Fruit fly (Drosophila melanogaster): ENCODE measurements around the gene SclB.

The SclB gene

DNA sequence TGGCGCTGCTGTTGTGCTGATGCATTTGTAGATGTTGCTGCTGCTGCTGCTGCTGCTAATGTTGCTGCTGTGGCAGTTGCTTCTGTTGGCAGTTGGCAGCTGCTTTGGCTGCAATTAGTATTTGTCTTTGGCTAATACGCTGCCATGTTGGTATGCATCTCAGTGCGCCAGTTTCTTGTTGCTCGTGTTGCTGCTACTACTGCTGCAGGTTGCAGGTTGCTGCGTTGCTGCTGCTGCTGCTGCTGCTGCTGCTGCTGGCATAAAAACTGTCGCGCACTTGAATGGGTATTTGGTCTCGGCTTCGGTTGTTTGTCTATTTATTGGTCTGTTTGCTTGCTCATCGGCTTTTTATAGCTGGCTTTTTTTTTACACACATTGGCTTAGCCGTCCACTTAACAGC is 29.0 kb upstream of the SclB start:
- TF ChIP-seq EcR (GFP tag; optimal IDR thresholded peaks at IDR 0.05) (no peak), Dll (optimal IDR thresholded peaks at IDR 0.05) (no peak), pan (optimal IDR thresholded peaks at IDR 0.05) (no peak), psq (optimal IDR thresholded peaks at IDR 0.05) (no peak), usp (GFP tag; optimal IDR thresholded peaks at IDR 0.05) (no peak), CG8478 (optimal IDR thresholded peaks at IDR 0.05) (no peak)

dm6 chr2L:16815989-16816749 is 21.6 kb upstream of the SclB start, which contains the start of gene mdy:
mdy (plus strand) TSS chr2L:16816660.
- TF ChIP-seq usp (GFP tag; optimal IDR thresholded peaks at IDR 0.05) (no peak), Dll (optimal IDR thresholded peaks at IDR 0.05) (no peak), pan (optimal IDR thresholded peaks at IDR 0.05) (no peak), CG8478 (optimal IDR thresholded peaks at IDR 0.05) (no peak), EcR (GFP tag; optimal IDR thresholded peaks at IDR 0.05) (no peak), psq (optimal IDR thresholded peaks at IDR 0.05) (no peak)

- TF ChIP-seq EcR (GFP tag; optimal IDR thresholded peaks at IDR 0.05) = peak; percentile 49 to 63
- no peak for TF ChIP-seq usp (GFP tag; optimal IDR thresholded peaks at IDR 0.05)
Observed at dm6 chr2L:16816750-16817087, 21.1 kb upstream of the SclB start.

- TF ChIP-seq psq (optimal IDR thresholded peaks at IDR 0.05) (no peak), Dll (optimal IDR thresholded peaks at IDR 0.05) (no peak), usp (GFP tag; optimal IDR thresholded peaks at IDR 0.05) (no peak), CG8478 (optimal IDR thresholded peaks at IDR 0.05) (no peak), EcR (GFP tag; optimal IDR thresholded peaks at IDR 0.05) (no peak), pan (optimal IDR thresholded peaks at IDR 0.05) (no peak)
Observed at dm6 chr2L:16817421-16818101, 20.2 kb upstream of the SclB start.

dm6 chr2L:16818335-16818973 is 19.3 kb upstream of the SclB start:
- no peak for TF ChIP-seq EcR (GFP tag; optimal IDR thresholded peaks at IDR 0.05)
- TF ChIP-seq Dll (optimal IDR thresholded peaks at IDR 0.05) = no peak
- TF ChIP-seq CG8478 (optimal IDR thresholded peaks at IDR 0.05) = no peak
- no peak for TF ChIP-seq psq (optimal IDR thresholded peaks at IDR 0.05)
- no peak for TF ChIP-seq pan (optimal IDR thresholded peaks at IDR 0.05)
- no peak for TF ChIP-seq usp (GFP tag; optimal IDR thresholded peaks at IDR 0.05)

- TF ChIP-seq psq (optimal IDR thresholded peaks at IDR 0.05) (no peak), CG8478 (optimal IDR thresholded peaks at IDR 0.05) (no peak), pan (optimal IDR thresholded peaks at IDR 0.05) (no peak), usp (GFP tag; optimal IDR thresholded peaks at IDR 0.05) (no peak), Dll (optimal IDR thresholded peaks at IDR 0.05) (no peak)
Observed at dm6 chr2L:16819714-16820113, 18.1 kb upstream of the SclB start.

DNA sequence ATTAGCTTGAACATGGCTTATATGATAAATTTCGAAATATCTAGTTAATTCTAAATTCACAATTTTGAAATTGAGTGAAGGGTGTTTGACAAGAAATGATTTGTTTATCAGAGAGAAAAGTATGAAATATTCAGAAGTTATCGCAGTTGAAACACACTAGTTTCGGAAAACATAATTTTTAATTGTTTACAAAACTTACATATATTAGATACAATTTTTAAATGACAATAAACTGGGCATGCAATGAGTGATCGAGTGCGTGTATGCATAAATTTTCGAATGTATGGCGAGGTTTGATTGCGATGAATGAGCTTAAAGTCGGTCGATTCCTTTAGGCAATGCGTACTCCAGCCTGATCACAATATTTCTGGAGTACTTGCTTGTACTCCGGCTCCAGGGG is 16.8 kb upstream of the SclB start, which contains the start of gene CG13280:
TSS of gene CG13280 (minus strand) at position 101 of the 400 bp plus-strand sequence.
- TF ChIP-seq Dll (optimal IDR thresholded peaks at IDR 0.05) = no peak
- TF ChIP-seq pan (optimal IDR thresholded peaks at IDR 0.05) = no peak
- no peak for TF ChIP-seq psq (optimal IDR thresholded peaks at IDR 0.05)
- no peak for TF ChIP-seq usp (GFP tag; optimal IDR thresholded peaks at IDR 0.05)
- TF ChIP-seq EcR (GFP tag; optimal IDR thresholded peaks at IDR 0.05) = no peak
- TF ChIP-seq CG8478 (optimal IDR thresholded peaks at IDR 0.05) = no peak

DNA sequence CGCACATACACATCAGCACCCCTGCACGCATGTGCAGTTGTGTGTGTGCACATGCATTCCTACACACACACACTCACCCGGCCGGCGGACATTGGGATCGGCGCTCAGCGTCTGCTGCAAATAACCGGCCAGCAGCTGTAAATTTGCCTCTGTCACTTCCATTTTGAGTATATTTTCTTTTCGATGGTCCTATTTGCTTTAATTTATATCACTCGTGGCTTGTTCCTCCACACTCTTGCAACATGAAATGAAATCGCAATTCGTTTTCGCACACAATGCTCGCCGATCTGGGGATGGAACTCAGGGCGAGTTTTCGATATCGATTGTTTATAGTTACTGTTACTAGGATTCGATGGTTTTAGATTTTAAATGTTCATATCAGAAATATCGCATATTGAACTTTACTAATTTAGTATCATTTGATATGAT is 12.9 kb upstream of the SclB start, which contains the start of gene Cse1:
TSS of gene Cse1 (minus strand) at position 303 of the 429 bp plus-strand sequence.
- TF ChIP-seq CG8478 (optimal IDR thresholded peaks at IDR 0.05) (peak; percentile 3), pan (optimal IDR thresholded peaks at IDR 0.05) (no peak)

DNA sequence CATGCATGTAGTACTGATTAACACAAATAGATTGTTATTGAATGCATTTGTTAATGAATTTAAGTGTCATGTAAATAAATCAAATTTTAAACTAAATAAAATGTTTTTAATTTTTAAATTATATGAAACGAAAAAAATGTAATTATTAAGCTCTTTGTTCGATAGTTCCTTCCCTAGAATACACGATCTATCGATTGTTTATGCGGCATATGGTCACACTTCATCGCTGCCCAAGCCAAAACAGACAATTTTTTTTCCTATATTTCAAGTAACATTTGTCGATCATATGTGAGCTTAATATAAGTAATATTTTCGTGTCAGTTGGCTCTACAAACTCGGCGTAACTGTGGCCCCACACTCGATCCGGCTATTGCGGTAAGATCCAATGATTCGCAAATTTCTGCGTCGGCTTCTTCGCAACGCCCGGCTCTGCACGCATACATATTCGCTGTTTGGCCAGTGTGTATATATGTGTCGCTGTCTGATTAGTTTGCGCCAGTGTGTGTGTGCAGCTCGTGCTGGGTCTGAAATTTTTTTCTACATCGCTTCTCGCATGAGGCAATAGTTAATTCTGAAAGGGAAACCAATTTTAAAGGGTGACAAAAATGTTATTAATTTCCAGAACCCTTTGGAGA is 10.8 kb upstream of the SclB start, which contains the start of gene AspRS-m:
TSS of gene AspRS-m (plus strand) at position 207 of the 635 bp plus-strand sequence.
- TF ChIP-seq psq (optimal IDR thresholded peaks at IDR 0.05) (no peak), CG8478 (optimal IDR thresholded peaks at IDR 0.05) (peak; percentile 31)

DNA sequence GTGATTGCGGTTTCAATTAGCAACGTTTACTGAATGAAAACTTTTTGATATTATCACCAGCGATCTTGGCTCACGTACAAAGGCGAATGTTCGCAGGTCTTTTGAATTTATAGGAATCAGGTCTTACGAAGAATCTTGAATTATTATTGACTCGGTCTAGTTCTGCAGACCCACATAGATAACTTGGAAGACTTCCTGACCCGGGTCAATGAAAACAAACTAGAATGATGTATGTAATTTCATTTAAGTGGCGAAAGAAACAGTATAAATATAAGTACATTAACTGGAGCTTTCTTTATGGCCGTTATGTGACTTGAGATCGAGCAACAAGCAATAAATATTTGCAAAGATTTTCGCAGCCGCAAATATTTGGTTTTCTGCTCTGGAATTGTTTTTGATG is 3.4 kb upstream of the SclB start, which contains the start of gene CG13282:
TSS of gene CG13282 (minus strand) at position 101 of the 400 bp plus-strand sequence.
- TF ChIP-seq psq (optimal IDR thresholded peaks at IDR 0.05) (no peak), CG8478 (optimal IDR thresholded peaks at IDR 0.05) (no peak), pan (optimal IDR thresholded peaks at IDR 0.05) (no peak), usp (GFP tag; optimal IDR thresholded peaks at IDR 0.05) (no peak), Dll (optimal IDR thresholded peaks at IDR 0.05) (no peak), EcR (GFP tag; optimal IDR thresholded peaks at IDR 0.05) (no peak)

DNA sequence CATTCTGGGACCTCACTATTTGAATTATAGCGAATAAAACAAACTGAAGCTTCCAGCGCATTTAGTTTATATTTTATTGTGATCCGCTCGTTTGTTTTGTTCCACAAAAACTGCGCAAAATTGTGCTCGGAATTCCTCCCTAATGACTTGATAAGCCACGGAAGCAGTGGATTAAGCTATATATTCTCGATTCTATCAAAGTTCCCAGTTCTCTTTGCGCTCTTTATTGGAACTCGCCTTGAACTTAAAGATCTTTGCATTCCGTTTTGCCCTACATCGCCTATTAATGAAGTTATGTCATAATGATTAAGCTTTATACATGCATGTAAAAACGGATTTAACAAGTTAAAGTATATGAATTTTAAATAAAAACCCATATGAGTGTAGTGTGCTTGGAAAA is 614 bp upstream of the SclB start, which contains the start of gene Nepl9:
TSS of gene Nepl9 (minus strand) at position 101 of the 400 bp plus-strand sequence.
- TF ChIP-seq EcR (GFP tag; optimal IDR thresholded peaks at IDR 0.05) (no peak), Dll (optimal IDR thresholded peaks at IDR 0.05) (no peak), psq (optimal IDR thresholded peaks at IDR 0.05) (no peak), usp (GFP tag; optimal IDR thresholded peaks at IDR 0.05) (no peak), pan (optimal IDR thresholded peaks at IDR 0.05) (no peak), CG8478 (optimal IDR thresholded peaks at IDR 0.05) (no peak)

dm6 chr2L:16839665-16840064 is 1.9 kb downstream of the SclB start:
- no peak for TF ChIP-seq pan (optimal IDR thresholded peaks at IDR 0.05)
- no peak for TF ChIP-seq usp (GFP tag; optimal IDR thresholded peaks at IDR 0.05)

All from whole organism.